Worm (Caenorhabditis elegans): ENCODE measurements around the gene tlk-1.

- TF ChIP-seq W03F9.2 (tag; optimal IDR thresholded peaks at IDR 0.05): no peak
- no peak for TF ChIP-seq dao-5 (tag; optimal IDR thresholded peaks at IDR 0.05)
- TF ChIP-seq him-1 (tag; optimal IDR thresholded peaks at IDR 0.05): no peak
Measured at ce11 chrIII:9741985-9742384, 42.3 kb downstream of the tlk-1 start.

Data from whole organism, L4/young adult.